Worm (Caenorhabditis elegans) whole organism, midembryonic: ENCODE results near the gene pct-1.
A peak's percentile ranks its signal among the peaks of the same experiment; 100 is the strongest.

ENCODE experiments used
- cog-1 ChIP-seq: sonication (generic microtip); optimal IDR thresholded peaks from 2 replicates; lab custom pipeline; 2016; ENCODE audit warnings: missing genetic modification characterization, missing compliant biosample characterization
- flt-1 ChIP-seq: fragments of 200-800 bp; sonication (Bioruptor generic); IDR thresholded peaks from 2 replicates; pipeline ENCODE4 v1.3.6; 2022; ENCODE audit warnings: missing genetic modification characterization, missing compliant biosample characterization
- klf-2 ChIP-seq: fragments of 200-800 bp; sonication (Bioruptor generic); conservative IDR thresholded peaks from 2 replicates; pipeline ENCODE4 v1.3.6; 2022; ENCODE audit warnings: missing genetic modification reagents, missing genetic modification characterization, missing compliant biosample characterization
- med-1 ChIP-seq: sonication (generic microtip); optimal IDR thresholded peaks from 2 replicates; lab custom pipeline; 2017; ENCODE audit warnings: missing genetic modification characterization, mild to moderate bottlenecking, missing compliant biosample characterization, antibody characterized with exemption, missing genetic modification reagents; ENCODE audit not compliant: insufficient read depth
- ref-1 ChIP-seq: fragments of 200-800 bp; sonication (Bioruptor generic); conservative IDR thresholded peaks from 2 replicates; pipeline ENCODE4 v1.3.6; 2022; ENCODE audit warnings: missing genetic modification reagents, missing genetic modification characterization, missing compliant biosample characterization
- tab-1 ChIP-seq: fragments of 200-800 bp; sonication (Bioruptor generic); IDR thresholded peaks from 2 replicates; pipeline ENCODE4 v1.3.6; 2022; ENCODE audit warnings: missing genetic modification characterization, missing compliant biosample characterization
- ztf-23 ChIP-seq: fragments of 200-800 bp; sonication (Bioruptor generic); IDR thresholded peaks from 2 replicates; pipeline ENCODE4 v1.3.6; 2022; ENCODE audit warnings: missing genetic modification reagents, missing genetic modification characterization, missing compliant biosample characterization
- ztf-29 ChIP-seq: fragments of 200-800 bp; sonication (Bioruptor generic); IDR thresholded peaks from 2 replicates; pipeline ENCODE4 v1.3.6; 2022; ENCODE audit warnings: missing genetic modification reagents, missing genetic modification characterization, missing compliant biosample characterization

- TF ChIP-seq klf-2 (GFP tag; lab: Robert Waterston, UW) (no peak), ztf-29 (no peak), ztf-23 (GFP tag; lab: Robert Waterston, UW) (0 out of 2 replicates have a peak, but pooled peaks have one; percentile 54), tab-1 (GFP tag; lab: Robert Waterston, UW) (no peak), ref-1 (no peak), flt-1 (0 out of 2 replicates have a peak, but pooled peaks have one; percentile 28), med-1 (GFP tag; lab: Kevin White, UChicago) (no peak), cog-1 (tag; lab: Kevin White, UChicago) (peak; percentile 66)
Measured at ce11 chrIV:8229523-8229922, 53.2 kb downstream of the pct-1 start.
